Worm (Caenorhabditis elegans) whole organism, L4 larva: Measurements from ENCODE around the gene str-206.

Experiments used
- D1046.2 ChIP-seq: fragments of 200-800 bp; sonication (Bioruptor generic); IDR thresholded peaks from 2 replicates; pipeline ENCODE4 v1.3.6; 2022; ENCODE audit warnings: missing genetic modification characterization, missing compliant biosample characterization
- F26F4.8 ChIP-seq: fragments of 200-800 bp; sonication (Bioruptor generic); conservative IDR thresholded peaks from 2 replicates; pipeline ENCODE4 v1.3.6; 2022; ENCODE audit warnings: missing genetic modification characterization, missing compliant biosample characterization
- daf-12 ChIP-seq: fragments of 150-350 bp; optimal IDR thresholded peaks from 2 replicates; lab custom pipeline; 2014; ENCODE audit warnings: missing biosample characterization, missing genetic modification reagents, missing genetic modification characterization
- dmd-6 ChIP-seq: fragments of 200-800 bp; sonication (Bioruptor generic); IDR thresholded peaks from 2 replicates; pipeline ENCODE4 v1.3.6; 2022; ENCODE audit warnings: missing genetic modification reagents, missing genetic modification characterization, missing compliant biosample characterization
- hlh-30 ChIP-seq: sonication (generic microtip); optimal IDR thresholded peaks from 2 replicates; lab custom pipeline; 2017; ENCODE audit warnings: antibody characterized with exemption, mild to moderate bottlenecking, missing genetic modification characterization, missing compliant biosample characterization; ENCODE audit not compliant: insufficient read depth
- mep-1 ChIP-seq: fragments of 150-350 bp; sonication (generic microtip); optimal IDR thresholded peaks from 3 replicates; lab custom pipeline; 2014; ENCODE audit warnings: missing biosample characterization, missing genetic modification characterization
- nhr-6 ChIP-seq: fragments of 150-350 bp; optimal IDR thresholded peaks from 2 replicates; lab custom pipeline; 2014; ENCODE audit warnings: missing biosample characterization, missing genetic modification characterization
- nhr-76 ChIP-seq: fragments of 150-350 bp; optimal IDR thresholded peaks from 2 replicates; lab custom pipeline; 2014; ENCODE audit warnings: missing biosample characterization, missing genetic modification characterization
- nhr-77 ChIP-seq: fragments of 150-350 bp; optimal IDR thresholded peaks from 2 replicates; lab custom pipeline; 2014; ENCODE audit warnings: missing biosample characterization, missing genetic modification characterization
- pqm-1 ChIP-seq: sonication (generic microtip); optimal IDR thresholded peaks from 2 replicates; lab custom pipeline; 2017; ENCODE audit warnings: missing biosample characterization, missing genetic modification characterization
- sdz-12 ChIP-seq: fragments of 200-800 bp; sonication (Bioruptor generic); optimal IDR thresholded peaks from 2 replicates; lab custom pipeline; 2018; ENCODE audit warnings: mild to moderate bottlenecking, missing genetic modification characterization, missing compliant biosample characterization
- unc-130 ChIP-seq: sonication (generic microtip); optimal IDR thresholded peaks from 2 replicates; lab custom pipeline; 2016; ENCODE audit warnings: missing genetic modification reagents, missing genetic modification characterization, missing compliant biosample characterization
- ztf-7 ChIP-seq: fragments of 150-350 bp; optimal IDR thresholded peaks from 2 replicates; lab custom pipeline; 2014; ENCODE audit warnings: missing biosample characterization, missing genetic modification characterization

DNA sequence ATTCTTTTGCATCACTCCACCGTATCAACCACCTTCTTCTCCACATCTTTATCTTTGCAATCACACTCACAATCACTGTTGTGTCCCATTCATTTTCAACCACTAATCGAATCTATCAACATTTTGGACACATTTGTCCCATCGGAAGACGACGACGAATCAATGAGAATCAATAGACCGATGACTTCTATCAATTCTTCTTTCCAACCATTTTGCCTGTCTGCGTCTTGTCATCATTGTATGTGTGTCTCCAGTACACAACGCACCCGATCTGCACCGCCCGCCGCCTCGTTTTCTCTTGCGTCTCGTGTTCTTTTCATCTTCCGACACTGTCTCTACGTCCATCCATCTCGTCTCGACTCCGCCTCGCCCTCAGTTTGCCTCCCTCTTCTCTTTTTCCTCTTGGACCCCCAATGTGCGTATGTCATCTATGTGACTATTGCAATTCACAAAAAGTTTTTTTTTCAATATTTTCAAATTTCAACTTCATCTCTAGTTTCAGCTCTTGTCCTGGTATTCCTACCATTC lies 28.6 kb downstream of the str-206 start, which contains the start of gene dmd-7:
- TF ChIP-seq sdz-12 (GFP tag; lab: Kevin White, UChicago), result no peak
- peak; percentile 1 for TF ChIP-seq pqm-1 (tag; lab: Kevin White, UChicago)
- TF ChIP-seq nhr-6 (tag; lab: Kevin White, UChicago), result peak; percentile 89
- TF ChIP-seq daf-12, result no peak
- TF ChIP-seq F26F4.8 (GFP tag; lab: Robert Waterston, UW), result no peak
- TF ChIP-seq mep-1 (tag; lab: Kevin White, UChicago), result peak; percentile 78
- peak; percentile 99 for TF ChIP-seq dmd-6 (GFP tag; lab: Robert Waterston, UW)
- peak; percentile 63 for TF ChIP-seq nhr-76
- TF ChIP-seq unc-130 (GFP tag; lab: Kevin White, UChicago), result no peak
- TF ChIP-seq hlh-30 (tag; lab: Kevin White, UChicago), result peak; percentile 93
- TF ChIP-seq ztf-7, result no peak
- no peak for TF ChIP-seq D1046.2 (GFP tag; lab: Robert Waterston, UW)
- TF ChIP-seq nhr-77 (tag; lab: Kevin White, UChicago), result peak; percentile 85
